Fruit fly (Drosophila melanogaster): Measurements from ENCODE around the gene SpdS.

SpdS gene

dm6 chr3R:9626266-9626665 is 5.2 kb upstream of the SpdS start:
- no peak for TF ChIP-seq spab (GFP tag; optimal IDR thresholded peaks at IDR 0.05)
- TF ChIP-seq Met (GFP tag; optimal IDR thresholded peaks at IDR 0.05) = no peak
- TF ChIP-seq Eip78C (GFP tag) = peak; percentile 14
- TF ChIP-seq CG6163 (GFP tag; IDR thresholded peaks at IDR 0.05) = no peak
- no peak for TF ChIP-seq topi (GFP tag; optimal IDR thresholded peaks at IDR 0.05)
- no peak for TF ChIP-seq CG3919 (GFP tag; optimal IDR thresholded peaks at IDR 0.05)
- peak; percentile 6 for TF ChIP-seq CG6854 (GFP tag; optimal IDR thresholded peaks at IDR 0.05)
- no peak for TF ChIP-seq CG8632 (GFP tag; optimal IDR thresholded peaks at IDR 0.05)
- no peak for TF ChIP-seq fd59A (GFP tag; optimal IDR thresholded peaks at IDR 0.05)
- TF ChIP-seq lz (GFP tag; optimal IDR thresholded peaks at IDR 0.05) = no peak
- TF ChIP-seq achi (GFP tag; optimal IDR thresholded peaks at IDR 0.05) = no peak
- TF ChIP-seq CG8319 (GFP tag; optimal IDR thresholded peaks at IDR 0.05) = no peak
- no peak for TF ChIP-seq CG34406 (GFP tag; optimal IDR thresholded peaks at IDR 0.05)

dm6 chr3R:9626880-9627401 is 4.5 kb upstream of the SpdS start, which contains the start of the genes CG9427 and CG8319:
TSS of gene CG9427 (minus strand) at chr3R:9626930.
TSS of gene CG8319 (plus strand) at chr3R:9627321.
- TF ChIP-seq CG34406 (GFP tag; optimal IDR thresholded peaks at IDR 0.05) = peak; percentile 21
- TF ChIP-seq lz (GFP tag; optimal IDR thresholded peaks at IDR 0.05) = peak; percentile 68
- peak; percentile 0 for TF ChIP-seq CG7368 (GFP tag; optimal IDR thresholded peaks at IDR 0.05)
- TF ChIP-seq Hr39 (GFP tag; optimal IDR thresholded peaks at IDR 0.05) = peak; percentile 55
- TF ChIP-seq CG15336 (GFP tag; IDR thresholded peaks at IDR 0.05) = peak; percentile 31; the same call in 1 of the 2 replicates
- TF ChIP-seq CG6792 (GFP tag; optimal IDR thresholded peaks at IDR 0.05) = peak; percentile 46
- peak; percentile 66 for TF ChIP-seq Eip75B (GFP tag; optimal IDR thresholded peaks at IDR 0.05)
- TF ChIP-seq acj6 (GFP tag; optimal IDR thresholded peaks at IDR 0.05) = no peak
- peak; percentile 25 for TF ChIP-seq Ets96B (tag; optimal IDR thresholded peaks at IDR 0.05)
- peak; percentile 63 for TF ChIP-seq CG10631 (GFP tag; optimal IDR thresholded peaks at IDR 0.05)
- peak; percentile 21 for TF ChIP-seq achi (GFP tag; optimal IDR thresholded peaks at IDR 0.05)
- TF ChIP-seq svp (GFP tag) = no peak
- TF ChIP-seq CG1621 (tag; optimal IDR thresholded peaks at IDR 0.05) = peak; percentile 6
- no peak for TF ChIP-seq fd85E (GFP tag; optimal IDR thresholded peaks at IDR 0.05)
- peak; percentile 63 for TF ChIP-seq topi (GFP tag; optimal IDR thresholded peaks at IDR 0.05)
- peak; percentile 45 for TF ChIP-seq CG3032 (tag; optimal IDR thresholded peaks at IDR 0.05)
- TF ChIP-seq Eip78C (GFP tag) = peak; percentile 89
- peak; percentile 97 for TF ChIP-seq Sox14 (GFP tag; optimal IDR thresholded peaks at IDR 0.05)
- TF ChIP-seq Smox (GFP tag; optimal IDR thresholded peaks at IDR 0.05) = peak; percentile 66
- peak; percentile 63 for TF ChIP-seq Met (GFP tag; optimal IDR thresholded peaks at IDR 0.05)
- TF ChIP-seq CG32006 (GFP tag; optimal IDR thresholded peaks at IDR 0.05) = no peak
- TF ChIP-seq CG31627 (GFP tag; optimal IDR thresholded peaks at IDR 0.05) = peak; percentile 70
- TF ChIP-seq eg (GFP tag; IDR thresholded peaks at IDR 0.05) = 0 out of 3 replicates have a peak, but pooled peaks have one; percentile 29
- TF ChIP-seq esn (GFP tag; optimal IDR thresholded peaks at IDR 0.05) = peak; percentile 80
- no peak for TF ChIP-seq CG4318 (GFP tag; optimal IDR thresholded peaks at IDR 0.05)
- TF ChIP-seq fkh (GFP tag; optimal IDR thresholded peaks at IDR 0.05) = peak; percentile 93
- TF ChIP-seq Gug (GFP tag; IDR thresholded peaks at IDR 0.05) = no peak
- peak; percentile 10 for TF ChIP-seq CG11902 (GFP tag; optimal IDR thresholded peaks at IDR 0.05)
- TF ChIP-seq vri (GFP tag; optimal IDR thresholded peaks at IDR 0.05) = peak; percentile 16
- peak; percentile 29 for TF ChIP-seq Eip93F (GFP tag; optimal IDR thresholded peaks at IDR 0.05)
- TF ChIP-seq CG3919 (GFP tag; optimal IDR thresholded peaks at IDR 0.05) = peak; percentile 52
- TF ChIP-seq cyc (GFP tag; optimal IDR thresholded peaks at IDR 0.05) = peak; percentile 63
- TF ChIP-seq OdsH (GFP tag; optimal IDR thresholded peaks at IDR 0.05) = peak; percentile 53
- peak; percentile 52 for TF ChIP-seq Sox102F (GFP tag; optimal IDR thresholded peaks at IDR 0.05)
- TF ChIP-seq CG6808 (GFP tag; optimal IDR thresholded peaks at IDR 0.05) = no peak
- peak; percentile 29; the same call in 2 of the 3 replicates for TF ChIP-seq CG6163 (GFP tag; IDR thresholded peaks at IDR 0.05)
- TF ChIP-seq CG6854 (GFP tag; optimal IDR thresholded peaks at IDR 0.05) = no peak

Data from whole organism, prepupa.